Fruit fly (Drosophila melanogaster) whole organism, prepupa: Measurements from ENCODE around the gene TwdlY.

Source experiments
- CG10631 ChIP-seq: fragments of 200-800 bp; sonication (Bioruptor generic); optimal IDR thresholded peaks from 2 replicates; lab custom pipeline; 2016; ENCODE audit warnings: missing biosample characterization, missing genetic modification characterization
- CG10669 ChIP-seq: fragments of 200-800 bp; sonication (Bioruptor generic); optimal IDR thresholded peaks from 3 replicates; lab custom pipeline; 2018; ENCODE audit warnings: missing biosample characterization, mild to moderate bottlenecking, missing genetic modification characterization, moderate library complexity
- CG11294 ChIP-seq: fragments of 200-800 bp; sonication (Bioruptor generic); IDR thresholded peaks from 2 replicates; pipeline ENCODE4 v1.3.6; 2022; ENCODE audit warnings: missing biosample characterization, missing genetic modification characterization
- CG11762 ChIP-seq: fragments of 200-800 bp; sonication (Bioruptor generic); optimal IDR thresholded peaks from 3 replicates; lab custom pipeline; 2016; ENCODE audit warnings: missing biosample characterization, missing genetic modification characterization; ENCODE audit not compliant: insufficient read depth
- CG11902 ChIP-seq: fragments of 200-800 bp; sonication (Bioruptor generic); optimal IDR thresholded peaks from 3 replicates; lab custom pipeline; 2016; ENCODE audit warnings: missing biosample characterization, missing genetic modification characterization
- CG15336 ChIP-seq: fragments of 200-800 bp; sonication (Bioruptor generic); IDR thresholded peaks from 2 replicates; pipeline ENCODE4 v1.3.6; 2022; ENCODE audit warnings: missing biosample characterization, missing genetic modification characterization
- CG1621 ChIP-seq: fragments of 200-800 bp; sonication (Bioruptor generic); optimal IDR thresholded peaks from 3 replicates; lab custom pipeline; 2018; ENCODE audit warnings: missing biosample characterization, mild to moderate bottlenecking, missing genetic modification characterization
- CG3032 ChIP-seq: fragments of 200-800 bp; optimal IDR thresholded peaks from 2 replicates; lab custom pipeline; 2019; ENCODE audit warnings: missing biosample characterization, mild to moderate bottlenecking, missing genetic modification characterization, moderate library complexity
- CG31627 ChIP-seq: fragments of 200-800 bp; sonication (Bioruptor generic); optimal IDR thresholded peaks from 3 replicates; lab custom pipeline; 2016; ENCODE audit warnings: missing biosample characterization, missing genetic modification characterization
- CG32006 ChIP-seq: fragments of 200-800 bp; sonication (Bioruptor generic); optimal IDR thresholded peaks from 3 replicates; lab custom pipeline; 2017; ENCODE audit warnings: missing biosample characterization, mild to moderate bottlenecking, missing genetic modification characterization
- CG34406 ChIP-seq: fragments of 200-800 bp; sonication (Bioruptor generic); optimal IDR thresholded peaks from 3 replicates; lab custom pipeline; 2016; ENCODE audit warnings: missing biosample characterization, missing genetic modification characterization
- CG3919 ChIP-seq: fragments of 200-800 bp; sonication (Bioruptor generic); optimal IDR thresholded peaks from 3 replicates; lab custom pipeline; 2016; ENCODE audit warnings: missing biosample characterization, missing genetic modification characterization
- CG6163 ChIP-seq: fragments of 200-800 bp; sonication (Bioruptor generic); IDR thresholded peaks from 3 replicates; pipeline ENCODE4 v1.3.6; 2022; ENCODE audit warnings: missing biosample characterization, missing genetic modification characterization
- CG6276 ChIP-seq: fragments of 200-800 bp; sonication (Bioruptor generic); optimal IDR thresholded peaks from 2 replicates; lab custom pipeline; 2017; ENCODE audit warnings: missing biosample characterization, mild to moderate bottlenecking, missing genetic modification characterization
- CG6792 ChIP-seq: fragments of 200-800 bp; sonication (Bioruptor generic); optimal IDR thresholded peaks from 3 replicates; lab custom pipeline; 2016; ENCODE audit warnings: missing biosample characterization, missing genetic modification characterization
- CG6808 ChIP-seq: fragments of 200-800 bp; sonication (Bioruptor generic); optimal IDR thresholded peaks from 3 replicates; lab custom pipeline; 2017; ENCODE audit warnings: missing biosample characterization, missing genetic modification characterization, mild to moderate bottlenecking, moderate library complexity, missing genetic modification reagents
- CG6854 ChIP-seq: fragments of 200-800 bp; sonication (Bioruptor generic); optimal IDR thresholded peaks from 2 replicates; lab custom pipeline; 2017; ENCODE audit warnings: missing biosample characterization, mild to moderate bottlenecking, missing genetic modification characterization
- CG7368 ChIP-seq: fragments of 200-800 bp; sonication (Bioruptor generic); optimal IDR thresholded peaks from 3 replicates; lab custom pipeline; 2016; ENCODE audit warnings: missing biosample characterization, missing genetic modification characterization
- CG8119 ChIP-seq: fragments of 200-800 bp; sonication (Bioruptor generic); IDR thresholded peaks from 3 replicates; pipeline ENCODE4 v1.3.6; 2022; ENCODE audit warnings: missing biosample characterization, missing genetic modification characterization
- CG8319 ChIP-seq: fragments of 200-800 bp; sonication (Bioruptor generic); optimal IDR thresholded peaks from 3 replicates; lab custom pipeline; 2016; ENCODE audit warnings: missing biosample characterization, missing genetic modification characterization
- CG9139 ChIP-seq: fragments of 200-800 bp; sonication (Bioruptor generic); optimal IDR thresholded peaks from 3 replicates; lab custom pipeline; 2017; ENCODE audit warnings: missing biosample characterization, mild to moderate bottlenecking, missing genetic modification characterization
- Eip75B ChIP-seq: fragments of 200-800 bp; sonication (Bioruptor generic); optimal IDR thresholded peaks from 3 replicates; lab custom pipeline; 2016; ENCODE audit warnings: missing biosample characterization, missing genetic modification characterization
- Eip78C ChIP-seq: fragments of 200-800 bp; sonication (Bioruptor generic); peaks from one replicate; lab custom pipeline; 2016; ENCODE audit warnings: missing biosample characterization, missing genetic modification characterization
- Ets21C ChIP-seq: fragments of 200-800 bp; sonication (Bioruptor generic); optimal IDR thresholded peaks from 3 replicates; lab custom pipeline; 2016; ENCODE audit warnings: missing biosample characterization, missing genetic modification characterization
- Ets96B ChIP-seq: fragments of 200-800 bp; optimal IDR thresholded peaks from 2 replicates; lab custom pipeline; 2019; ENCODE audit warnings: missing biosample characterization, mild to moderate bottlenecking, missing genetic modification characterization, moderate library complexity
- Gug ChIP-seq: fragments of 200-800 bp; sonication (Bioruptor generic); IDR thresholded peaks from 2 replicates; pipeline ENCODE4 v1.3.6; 2022; ENCODE audit warnings: missing biosample characterization, missing genetic modification characterization
- Hr39 ChIP-seq: fragments of 200-800 bp; sonication (Bioruptor generic); optimal IDR thresholded peaks from 2 replicates; lab custom pipeline; 2016; ENCODE audit warnings: missing biosample characterization, missing genetic modification characterization
- Hr4 ChIP-seq: fragments of 200-800 bp; sonication (Bioruptor generic); optimal IDR thresholded peaks from 3 replicates; lab custom pipeline; 2016; ENCODE audit warnings: missing biosample characterization, missing genetic modification characterization
- Lpt ChIP-seq: fragments of 200-800 bp; sonication (Bioruptor generic); optimal IDR thresholded peaks from 3 replicates; lab custom pipeline; 2016; ENCODE audit warnings: missing biosample characterization, missing genetic modification characterization
- Met ChIP-seq: fragments of 200-800 bp; sonication (Bioruptor generic); optimal IDR thresholded peaks from 3 replicates; lab custom pipeline; 2016; ENCODE audit warnings: missing biosample characterization, missing genetic modification characterization
- OdsH ChIP-seq: fragments of 200-800 bp; sonication (Bioruptor generic); optimal IDR thresholded peaks from 3 replicates; lab custom pipeline; 2016; ENCODE audit warnings: missing biosample characterization, missing genetic modification characterization
- Smox ChIP-seq: fragments of 200-800 bp; sonication (Bioruptor generic); optimal IDR thresholded peaks from 3 replicates; lab custom pipeline; 2016; ENCODE audit warnings: missing biosample characterization, missing genetic modification characterization
- Sox14 ChIP-seq: fragments of 200-800 bp; sonication (Bioruptor generic); optimal IDR thresholded peaks from 3 replicates; lab custom pipeline; 2016; ENCODE audit warnings: missing biosample characterization, missing genetic modification characterization
- Sox15 ChIP-seq: fragments of 200-800 bp; sonication (Bioruptor generic); optimal IDR thresholded peaks from 3 replicates; lab custom pipeline; 2016; ENCODE audit warnings: missing biosample characterization, missing genetic modification characterization
- achi ChIP-seq: fragments of 200-800 bp; sonication (Bioruptor generic); optimal IDR thresholded peaks from 3 replicates; lab custom pipeline; 2016; ENCODE audit warnings: missing biosample characterization, missing genetic modification characterization
- acj6 ChIP-seq: fragments of 200-800 bp; sonication (Bioruptor generic); optimal IDR thresholded peaks from 3 replicates; lab custom pipeline; 2016; ENCODE audit warnings: missing biosample characterization, missing genetic modification characterization
- cyc ChIP-seq: fragments of 200-800 bp; sonication (Bioruptor generic); optimal IDR thresholded peaks from 3 replicates; lab custom pipeline; 2016; ENCODE audit warnings: missing biosample characterization, missing genetic modification characterization
- dac ChIP-seq: fragments of 200-800 bp; sonication (Bioruptor generic); optimal IDR thresholded peaks from 2 replicates; lab custom pipeline; 2017; ENCODE audit warnings: missing biosample characterization, mild to moderate bottlenecking, missing genetic modification characterization
- dsx ChIP-seq: fragments of 200-800 bp; optimal IDR thresholded peaks from 3 replicates; lab custom pipeline; 2019; ENCODE audit warnings: missing biosample characterization, mild to moderate bottlenecking, missing genetic modification characterization, moderate library complexity; ENCODE audit not compliant: poor library complexity, severe bottlenecking
- esn ChIP-seq: fragments of 200-800 bp; sonication (Bioruptor generic); optimal IDR thresholded peaks from 2 replicates; lab custom pipeline; 2016; ENCODE audit warnings: missing biosample characterization, mild to moderate bottlenecking, missing genetic modification characterization, moderate library complexity
- fd59A ChIP-seq: fragments of 200-800 bp; sonication (Bioruptor generic); optimal IDR thresholded peaks from 2 replicates; lab custom pipeline; 2017; ENCODE audit warnings: missing biosample characterization, mild to moderate bottlenecking, missing genetic modification characterization, missing genetic modification reagents
- fd85E ChIP-seq: fragments of 200-800 bp; sonication (Bioruptor generic); optimal IDR thresholded peaks from 3 replicates; lab custom pipeline; 2016; ENCODE audit warnings: missing biosample characterization, missing genetic modification characterization
- fkh ChIP-seq: fragments of 200-800 bp; sonication (Bioruptor generic); optimal IDR thresholded peaks from 3 replicates; lab custom pipeline; 2017; ENCODE audit warnings: missing biosample characterization, mild to moderate bottlenecking, missing genetic modification characterization, moderate library complexity
- lz ChIP-seq: fragments of 200-800 bp; sonication (Bioruptor generic); optimal IDR thresholded peaks from 3 replicates; lab custom pipeline; 2016; ENCODE audit warnings: missing biosample characterization, missing genetic modification characterization
- net ChIP-seq: fragments of 200-800 bp; sonication (Bioruptor generic); optimal IDR thresholded peaks from 3 replicates; lab custom pipeline; 2016; ENCODE audit warnings: missing biosample characterization, missing genetic modification characterization
- pdm3 ChIP-seq: fragments of 200-800 bp; sonication (Bioruptor generic); optimal IDR thresholded peaks from 3 replicates; lab custom pipeline; 2016; ENCODE audit warnings: missing biosample characterization, missing genetic modification characterization
- svp ChIP-seq: fragments of 200-800 bp; sonication (Bioruptor generic); peaks from one replicate; lab custom pipeline; 2016; ENCODE audit warnings: missing biosample characterization, missing genetic modification characterization
- topi ChIP-seq: fragments of 200-800 bp; sonication (Bioruptor generic); optimal IDR thresholded peaks from 3 replicates; lab custom pipeline; 2016; ENCODE audit warnings: missing biosample characterization, missing genetic modification characterization
- vri ChIP-seq: fragments of 200-800 bp; sonication (Bioruptor generic); optimal IDR thresholded peaks from 3 replicates; lab custom pipeline; 2016; ENCODE audit warnings: missing biosample characterization, mild to moderate bottlenecking, missing genetic modification characterization

The TwdlY gene

DNA sequence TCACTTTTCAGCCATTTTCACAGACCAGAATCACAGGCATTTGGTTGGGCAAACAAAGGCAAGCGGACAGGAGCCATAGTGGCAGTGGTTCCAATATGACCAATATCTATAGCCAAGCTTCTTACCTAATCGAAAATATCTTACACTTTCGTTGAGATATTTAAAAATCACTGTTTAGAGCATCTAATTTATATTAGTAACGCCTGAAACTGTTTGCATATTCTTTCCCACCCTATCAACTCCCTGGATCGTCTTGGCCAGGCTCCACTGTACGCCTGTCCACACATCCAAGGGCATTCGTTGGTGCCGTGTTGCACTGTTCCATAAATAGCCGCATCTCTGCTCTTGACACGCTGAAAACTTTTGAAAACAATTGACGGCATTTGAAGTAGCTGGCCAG is 44.2 kb upstream of the TwdlY start:
- TF ChIP-seq Eip78C (peak; percentile 72), CG11294 (GFP tag; lab: Robert Waterston, UW) (no peak), Lpt (GFP tag; lab: Kevin White, UChicago) (peak; percentile 17), Met (no peak), Sox14 (GFP tag; lab: Kevin White, UChicago) (peak; percentile 33), CG10631 (peak; percentile 36), vri (GFP tag; lab: Kevin White, UChicago) (no peak), fkh (no peak), esn (GFP tag; lab: Kevin White, UChicago) (no peak), CG6276 (GFP tag; lab: Kevin White, UChicago) (no peak), CG9139 (GFP tag; lab: Kevin White, UChicago) (no peak), CG15336 (peak; percentile 48; the same call in 1 of the 2 replicates), Ets96B (tag; lab: Kevin White, UChicago) (peak; percentile 39), CG6163 (GFP tag; lab: Robert Waterston, UW) (peak; percentile 49; the same call in 1 of the 3 replicates), CG32006 (peak; percentile 17), CG3919 (GFP tag; lab: Kevin White, UChicago) (peak; percentile 47), CG34406 (no peak), Gug (GFP tag; lab: Robert Waterston, UW) (peak; percentile 16; the same call in 1 of the 2 replicates), svp (GFP tag; lab: Kevin White, UChicago) (no peak), CG8319 (GFP tag; lab: Kevin White, UChicago) (no peak), OdsH (GFP tag; lab: Kevin White, UChicago) (peak; percentile 15), CG6808 (GFP tag; lab: Kevin White, UChicago) (peak; percentile 13), net (GFP tag; lab: Kevin White, UChicago) (no peak), fd59A (GFP tag; lab: Kevin White, UChicago) (peak; percentile 6), achi (peak; percentile 44), acj6 (GFP tag; lab: Kevin White, UChicago) (peak; percentile 21), Hr4 (GFP tag; lab: Kevin White, UChicago) (peak; percentile 24), pdm3 (GFP tag; lab: Kevin White, UChicago) (peak; percentile 43), Eip75B (peak; percentile 25), CG3032 (tag; lab: Kevin White, UChicago) (no peak), dsx (GFP tag; lab: Kevin White, UChicago) (no peak), CG31627 (GFP tag; lab: Kevin White, UChicago) (no peak)
- TF ChIP-seq, all 60 proteins: peak for 18

DNA sequence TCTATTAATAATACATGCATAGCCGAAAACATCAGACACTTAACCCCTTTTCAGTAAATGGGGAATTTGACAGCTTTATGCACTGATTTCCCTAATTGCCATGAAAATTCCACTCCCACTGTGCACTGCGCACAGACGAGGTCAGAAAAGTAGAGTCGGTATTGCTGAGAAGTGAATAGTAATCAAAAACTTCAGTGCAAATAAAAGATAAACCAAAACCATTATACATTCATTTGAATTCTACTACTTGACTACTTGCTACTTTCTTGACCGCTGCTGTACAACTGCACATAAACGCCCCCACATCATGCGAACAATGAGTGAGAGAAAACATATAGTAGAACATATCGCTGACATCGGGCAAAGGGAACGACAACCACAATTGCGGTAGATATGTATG is 43.3 kb upstream of the TwdlY start:
- TF ChIP-seq cyc (peak; percentile 72), Sox15 (GFP tag; lab: Kevin White, UChicago) (peak; percentile 59), lz (GFP tag; lab: Kevin White, UChicago) (peak; percentile 63), CG6808 (GFP tag; lab: Kevin White, UChicago) (peak; percentile 35), CG31627 (GFP tag; lab: Kevin White, UChicago) (peak; percentile 80), CG10631 (peak; percentile 66), Hr4 (GFP tag; lab: Kevin White, UChicago) (peak; percentile 87), CG6276 (GFP tag; lab: Kevin White, UChicago) (peak; percentile 79), CG1621 (tag; lab: Kevin White, UChicago) (peak; percentile 61), CG3919 (GFP tag; lab: Kevin White, UChicago) (peak; percentile 78), CG34406 (peak; percentile 52), fd85E (GFP tag; lab: Kevin White, UChicago) (no peak), OdsH (GFP tag; lab: Kevin White, UChicago) (peak; percentile 80), CG10669 (GFP tag; lab: Kevin White, UChicago) (peak; percentile 67), CG11902 (GFP tag; lab: Kevin White, UChicago) (peak; percentile 51), CG6854 (GFP tag; lab: Kevin White, UChicago) (no peak), CG11294 (GFP tag; lab: Robert Waterston, UW) (peak; percentile 76; the same call in 1 of the 2 replicates), topi (GFP tag; lab: Kevin White, UChicago) (peak; percentile 73), Lpt (GFP tag; lab: Kevin White, UChicago) (peak; percentile 80), CG8119 (GFP tag; lab: Robert Waterston, UW) (peak; percentile 85), Hr39 (GFP tag; lab: Kevin White, UChicago) (peak; percentile 81), pdm3 (GFP tag; lab: Kevin White, UChicago) (peak; percentile 79), Smox (GFP tag; lab: Kevin White, UChicago) (peak; percentile 61), fkh (no peak), Gug (GFP tag; lab: Robert Waterston, UW) (peak; percentile 86), CG7368 (peak; percentile 64), CG6792 (GFP tag; lab: Kevin White, UChicago) (peak; percentile 61), CG11762 (GFP tag; lab: Kevin White, UChicago) (peak; percentile 41), dac (GFP tag; lab: Kevin White, UChicago) (peak; percentile 68), esn (GFP tag; lab: Kevin White, UChicago) (peak; percentile 65), Ets96B (tag; lab: Kevin White, UChicago) (peak; percentile 53), Ets21C (GFP tag; lab: Kevin White, UChicago) (peak; percentile 56), CG8319 (GFP tag; lab: Kevin White, UChicago) (peak; percentile 39)
